Fruit fly (Drosophila melanogaster) S2 (cell line): ENCODE measurements around the gene ORMDL.

Experiments
- CG8478 ChIP-seq: fragments of >200 bp; optimal IDR thresholded peaks from 2 replicates; lab custom pipeline; 2018
- CTCF ChIP-seq, 2 experiments: fragments of >200 bp; optimal IDR thresholded peaks; 2 replicates each; lab custom pipeline; 2018

- TF ChIP-seq CG8478 (lab: Kevin White, UChicago) (no peak), CTCF (optimal IDR thresholded peaks at IDR 0.05; lab: Kevin White, UChicago) (no peak)
Observed at dm6 chr3L:21591247-21591646, 43.9 kb upstream of the ORMDL start.
